Worm (Caenorhabditis elegans): ENCODE data around the gene C09E7.11.

- TF ChIP-seq aly-1 (tag; optimal IDR thresholded peaks at IDR 0.05) = no peak
- TF ChIP-seq tbx-37 (GFP tag; conservative IDR thresholded peaks at IDR 0.05) = no peak
Observed at ce11 chrIII:6498176-6498575, 33.0 kb upstream of the C09E7.11 start, which contains the start of gene sdz-15.
